Worm (Caenorhabditis elegans) whole organism, mixed stage, embryonic: ENCODE results near the gene vps-2.

ENCODE experiments used
- hlh-1 ChIP-seq: fragments of 150-350 bp; optimal IDR thresholded peaks from 2 replicates; lab custom pipeline; 2014; ENCODE audit warnings: missing biosample characterization, missing genetic modification reagents, missing genetic modification characterization
- mep-1 ChIP-seq: fragments of 150-350 bp; optimal IDR thresholded peaks from 2 replicates; lab custom pipeline; 2017; ENCODE audit warnings: missing biosample characterization, missing genetic modification reagents, missing genetic modification characterization, inconsistent platforms
- nhr-12 ChIP-seq: fragments of 150-350 bp; optimal IDR thresholded peaks from 2 replicates; lab custom pipeline; 2014; ENCODE audit warnings: missing biosample characterization, missing genetic modification characterization
- nhr-237 ChIP-seq: fragments of 150-350 bp; optimal IDR thresholded peaks from 2 replicates; lab custom pipeline; 2014; ENCODE audit warnings: missing biosample characterization, missing genetic modification characterization
- pha-4 ChIP-seq: fragments of 150-350 bp; optimal IDR thresholded peaks from 2 replicates; lab custom pipeline; 2018; ENCODE audit warnings: missing biosample characterization, missing genetic modification reagents, missing genetic modification characterization
- unc-120 ChIP-seq: sonication (generic microtip); optimal IDR thresholded peaks from 2 replicates; lab custom pipeline; 2017; ENCODE audit warnings: missing genetic modification characterization, missing compliant biosample characterization; ENCODE audit not compliant: poor library complexity, severe bottlenecking

DNA sequence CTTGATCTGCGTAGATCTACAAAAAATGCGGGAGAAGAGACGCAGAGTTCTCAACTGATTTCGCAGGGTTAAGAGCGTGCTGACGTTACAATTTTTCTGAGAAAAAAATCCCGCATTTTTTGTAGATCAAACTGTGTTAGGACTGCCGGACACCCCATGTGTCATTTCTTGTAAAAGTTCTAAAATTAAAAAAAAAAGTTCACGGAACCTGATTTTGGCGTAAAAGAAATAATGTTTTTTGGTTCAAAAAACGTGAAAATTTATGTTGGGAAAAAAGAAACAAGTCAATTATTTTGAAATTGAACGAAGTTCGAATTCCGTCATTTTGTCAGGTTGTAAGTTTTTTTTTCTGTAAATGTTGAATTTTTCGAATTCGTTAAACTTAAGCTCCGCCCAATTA lies 8.4 kb upstream of the vps-2 start, which contains the start of gene Y46G5A.34:
- TF ChIP-seq unc-120 (tag; lab: Kevin White, UChicago), result no peak
- TF ChIP-seq pha-4, result no peak
- TF ChIP-seq hlh-1, result no peak
- no peak for TF ChIP-seq nhr-12 (tag; lab: Kevin White, UChicago)
- no peak for TF ChIP-seq mep-1 (tag; lab: Kevin White, UChicago)
- TF ChIP-seq nhr-237, result no peak
